Worm (Caenorhabditis elegans) whole organism, late embryonic: Measurements from ENCODE around the gene C32D5.7.

ENCODE experiments used
- C08G9.2 ChIP-seq: sonication (generic microtip); optimal IDR thresholded peaks from 2 replicates; lab custom pipeline; 2016; ENCODE audit warnings: mild to moderate bottlenecking, missing genetic modification characterization, moderate library complexity, missing compliant biosample characterization
- C38D4.7 ChIP-seq: fragments of 200-800 bp; sonication (Bioruptor generic); optimal IDR thresholded peaks from 2 replicates; lab custom pipeline; 2018; ENCODE audit warnings: mild to moderate bottlenecking, missing genetic modification characterization, moderate library complexity, missing compliant biosample characterization
- F13H6.1 ChIP-seq: sonication (generic microtip); optimal IDR thresholded peaks from 2 replicates; lab custom pipeline; 2016; ENCODE audit warnings: missing genetic modification characterization, missing compliant biosample characterization
- K02D7.2 ChIP-seq: sonication (generic microtip); optimal IDR thresholded peaks from 2 replicates; lab custom pipeline; 2017; ENCODE audit warnings: mild to moderate bottlenecking, missing genetic modification characterization, missing compliant biosample characterization
- K09A11.1 ChIP-seq: sonication (generic microtip); optimal IDR thresholded peaks from 2 replicates; lab custom pipeline; 2017; ENCODE audit warnings: antibody characterized with exemption, mild to moderate bottlenecking, missing genetic modification characterization, missing compliant biosample characterization; ENCODE audit not compliant: insufficient read depth
- T23F11.4 ChIP-seq: fragments of 200-800 bp; sonication (Bioruptor generic); optimal IDR thresholded peaks from 2 replicates; lab custom pipeline; 2018; ENCODE audit warnings: mild to moderate bottlenecking, missing genetic modification characterization, missing compliant biosample characterization
- ama-1 ChIP-seq: fragments of 150-350 bp; optimal IDR thresholded peaks from 2 replicates; lab custom pipeline; 2014
- ceh-14 ChIP-seq: sonication (generic microtip); optimal IDR thresholded peaks from 2 replicates; lab custom pipeline; 2016; ENCODE audit warnings: missing genotype, missing genetic modification characterization, missing compliant biosample characterization
- ceh-18 ChIP-seq: sonication (generic microtip); optimal IDR thresholded peaks from 2 replicates; lab custom pipeline; 2016; ENCODE audit warnings: missing genetic modification characterization, missing compliant biosample characterization
- ceh-19 ChIP-seq: fragments of 200-800 bp; sonication (Bioruptor generic); optimal IDR thresholded peaks from 2 replicates; lab custom pipeline; 2018; ENCODE audit warnings: mild to moderate bottlenecking, missing genetic modification characterization, missing compliant biosample characterization
- ceh-2 ChIP-seq: sonication (generic microtip); optimal IDR thresholded peaks from 2 replicates; lab custom pipeline; 2016; ENCODE audit warnings: missing genotype, missing genetic modification characterization, missing compliant biosample characterization
- ceh-24 ChIP-seq: sonication (generic microtip); optimal IDR thresholded peaks from 2 replicates; lab custom pipeline; 2016; ENCODE audit warnings: mild to moderate bottlenecking, missing genetic modification characterization, missing compliant biosample characterization
- ceh-30 ChIP-seq: fragments of 150-350 bp; optimal IDR thresholded peaks from 2 replicates; lab custom pipeline; 2014; ENCODE audit warnings: missing biosample characterization, missing genetic modification characterization
- ceh-31 ChIP-seq: sonication (generic microtip); optimal IDR thresholded peaks from 2 replicates; lab custom pipeline; 2016; ENCODE audit warnings: missing genetic modification characterization, missing compliant biosample characterization
- ceh-34 ChIP-seq: sonication (generic microtip); optimal IDR thresholded peaks from 2 replicates; lab custom pipeline; 2016; ENCODE audit warnings: mild to moderate bottlenecking, missing genetic modification characterization, missing compliant biosample characterization
- ceh-48 ChIP-seq: sonication (generic microtip); optimal IDR thresholded peaks from 2 replicates; lab custom pipeline; 2016; ENCODE audit warnings: missing genetic modification characterization, inconsistent platforms, missing compliant biosample characterization
- che-1 ChIP-seq: sonication (generic microtip); optimal IDR thresholded peaks from 2 replicates; lab custom pipeline; 2016; ENCODE audit warnings: mild to moderate bottlenecking, missing genetic modification characterization, missing compliant biosample characterization
- elt-2 ChIP-seq: sonication (generic microtip); optimal IDR thresholded peaks from 2 replicates; lab custom pipeline; 2016; ENCODE audit warnings: missing genetic modification reagents, missing genetic modification characterization, missing compliant biosample characterization
- elt-4 ChIP-seq: sonication (generic microtip); optimal IDR thresholded peaks from 2 replicates; lab custom pipeline; 2016; ENCODE audit warnings: missing genetic modification characterization, missing compliant biosample characterization
- ets-4 ChIP-seq: sonication (generic microtip); optimal IDR thresholded peaks from 2 replicates; lab custom pipeline; 2016; ENCODE audit warnings: missing genetic modification characterization, missing compliant biosample characterization
- eyg-1 ChIP-seq: sonication (generic microtip); optimal IDR thresholded peaks from 2 replicates; lab custom pipeline; 2016; ENCODE audit warnings: missing genotype, missing genetic modification characterization, missing compliant biosample characterization
- hlh-13 ChIP-seq: fragments of 200-800 bp; sonication (Bioruptor generic); optimal IDR thresholded peaks from 2 replicates; lab custom pipeline; 2018; ENCODE audit warnings: mild to moderate bottlenecking, missing genetic modification characterization, missing compliant biosample characterization
- hlh-15 ChIP-seq: sonication (generic microtip); optimal IDR thresholded peaks from 2 replicates; lab custom pipeline; 2016; ENCODE audit warnings: missing genetic modification characterization, missing compliant biosample characterization
- hlh-30 ChIP-seq: sonication (generic microtip); optimal IDR thresholded peaks from 2 replicates; lab custom pipeline; 2017; ENCODE audit warnings: antibody characterized with exemption, missing genetic modification characterization, missing compliant biosample characterization; ENCODE audit not compliant: insufficient read depth
- hlh-8 ChIP-seq: sonication (generic microtip); optimal IDR thresholded peaks from 2 replicates; lab custom pipeline; 2016; ENCODE audit warnings: missing genotype, missing genetic modification characterization, missing compliant biosample characterization
- lin-11 ChIP-seq: fragments of 200-800 bp; sonication (Bioruptor generic); optimal IDR thresholded peaks from 2 replicates; lab custom pipeline; 2018; ENCODE audit warnings: mild to moderate bottlenecking, missing genetic modification characterization, missing compliant biosample characterization
- madf-2 ChIP-seq: sonication (generic microtip); optimal IDR thresholded peaks from 2 replicates; lab custom pipeline; 2017; ENCODE audit warnings: missing genetic modification characterization, missing compliant biosample characterization
- mec-3 ChIP-seq: sonication (generic microtip); optimal IDR thresholded peaks from 2 replicates; lab custom pipeline; 2016; ENCODE audit warnings: borderline replicate concordance, missing genetic modification characterization, missing compliant biosample characterization
- nfya-1 ChIP-seq: sonication (generic microtip); optimal IDR thresholded peaks from 2 replicates; lab custom pipeline; 2017; ENCODE audit warnings: missing genetic modification characterization, mild to moderate bottlenecking, missing compliant biosample characterization, antibody characterized with exemption, moderate library complexity
- nhr-11 ChIP-seq: fragments of 150-350 bp; optimal IDR thresholded peaks from 2 replicates; lab custom pipeline; 2014; ENCODE audit warnings: missing biosample characterization, missing genetic modification characterization
- nhr-232 ChIP-seq: sonication (generic microtip); optimal IDR thresholded peaks from 2 replicates; lab custom pipeline; 2016; ENCODE audit warnings: missing genetic modification characterization, missing compliant biosample characterization
- npax-4 ChIP-seq: sonication (generic microtip); optimal IDR thresholded peaks from 2 replicates; lab custom pipeline; 2016; ENCODE audit warnings: missing genetic modification characterization, missing compliant biosample characterization
- pag-3 ChIP-seq: sonication (generic microtip); optimal IDR thresholded peaks from 2 replicates; lab custom pipeline; 2016; ENCODE audit warnings: missing compliant biosample characterization, missing genetic modification characterization, borderline replicate concordance
- pax-1 ChIP-seq: fragments of 150-350 bp; optimal IDR thresholded peaks from 2 replicates; lab custom pipeline; 2014; ENCODE audit warnings: missing biosample characterization, missing genetic modification characterization
- pha-2 ChIP-seq: sonication (generic microtip); optimal IDR thresholded peaks from 2 replicates; lab custom pipeline; 2017; ENCODE audit warnings: mild to moderate bottlenecking, missing genetic modification characterization, missing compliant biosample characterization
- pha-4 ChIP-seq: fragments of 150-350 bp; optimal IDR thresholded peaks from 2 replicates; lab custom pipeline; 2018; ENCODE audit warnings: missing biosample characterization, missing genetic modification reagents, missing genetic modification characterization
- ref-2 ChIP-seq: sonication (generic microtip); optimal IDR thresholded peaks from 2 replicates; lab custom pipeline; 2016; ENCODE audit warnings: missing genetic modification characterization, missing compliant biosample characterization
- rnt-1 ChIP-seq: sonication (generic microtip); optimal IDR thresholded peaks from 2 replicates; lab custom pipeline; 2016; ENCODE audit warnings: missing genetic modification characterization, missing compliant biosample characterization
- sdc-2 ChIP-seq: sonication (generic microtip); optimal IDR thresholded peaks from 2 replicates; lab custom pipeline; 2016; ENCODE audit warnings: missing genotype, missing genetic modification characterization, missing compliant biosample characterization
- syd-9 ChIP-seq: sonication (generic microtip); optimal IDR thresholded peaks from 2 replicates; lab custom pipeline; 2016; ENCODE audit warnings: mild to moderate bottlenecking, missing genetic modification characterization, moderate library complexity, missing compliant biosample characterization
- tbx-2 ChIP-seq: sonication (generic microtip); optimal IDR thresholded peaks from 2 replicates; lab custom pipeline; 2016; ENCODE audit warnings: missing genetic modification characterization, missing compliant biosample characterization
- unc-3 ChIP-seq, 2 experiments: fragments of 200-800 bp in 1 of 2; sonication (Bioruptor generic) in 1 of 2; sonication (generic microtip) in 1 of 2; conservative IDR thresholded peaks in 1 of 2; optimal IDR thresholded peaks in 1 of 2; 2 replicates each; pipeline versions ENCODE4 v1.3.6 to Lab custom; 2016 to 2022; ENCODE audit warnings: missing compliant biosample characterization in 2 of 2, missing genetic modification characterization in 2 of 2, missing genetic modification reagents in 1 of 2
- unc-86 ChIP-seq: sonication (generic microtip); optimal IDR thresholded peaks from 2 replicates; lab custom pipeline; 2016; ENCODE audit warnings: missing genetic modification characterization, missing compliant biosample characterization

C32D5.7 gene

DNA sequence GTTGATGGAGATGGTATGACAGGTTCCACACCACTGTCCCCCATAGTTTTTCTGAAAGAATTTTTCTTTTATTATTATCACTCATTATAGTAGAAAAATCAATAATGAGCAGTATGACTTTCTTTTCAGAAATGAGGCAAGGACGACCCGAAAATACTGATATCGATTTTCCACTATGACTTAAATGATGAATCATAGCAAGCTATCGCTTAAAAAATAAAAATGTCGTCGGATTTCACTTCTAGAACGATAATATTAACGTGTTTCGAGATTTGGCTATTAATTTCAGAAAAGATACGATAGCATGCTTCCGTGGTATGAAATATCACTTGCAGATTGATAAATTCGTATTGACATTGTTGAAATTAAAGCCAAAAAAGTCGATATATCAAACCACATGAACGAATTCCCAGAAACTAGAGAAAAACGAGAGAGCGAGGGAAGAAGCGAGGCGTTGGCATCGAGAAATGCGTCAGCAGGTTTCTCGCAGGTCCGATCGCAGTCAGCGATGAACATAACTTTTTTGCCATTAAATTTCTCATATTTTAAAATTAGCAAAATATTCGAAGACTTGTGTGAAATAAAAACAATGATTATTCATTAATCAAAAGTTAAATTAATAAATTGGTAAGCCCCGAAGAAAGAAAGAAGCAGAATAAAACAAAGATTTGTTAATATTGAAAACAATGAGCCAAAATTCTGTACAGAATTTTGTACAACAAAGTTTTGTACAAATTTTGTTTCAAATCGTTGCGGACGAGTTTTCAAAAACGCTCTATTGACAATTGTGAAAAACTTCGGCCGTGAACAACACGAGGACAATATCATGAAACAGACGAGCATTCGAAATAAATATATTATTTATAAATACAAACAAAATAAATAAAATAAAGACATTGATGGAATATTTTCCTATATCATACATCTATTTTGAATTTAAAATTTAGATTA lies 15.8 kb upstream of the C32D5.7 start, which contains the start of gene C32D5.11:
Gene C32D5.11 (minus strand): TSS at position 51 of the 951 bp plus-strand sequence.
- TF ChIP-seq ceh-14 (tag; lab: Kevin White, UChicago), result peak; percentile 36
- TF ChIP-seq nhr-232 (tag; lab: Kevin White, UChicago), result no peak
- no peak for TF ChIP-seq T23F11.4 (GFP tag; lab: Kevin White, UChicago)
- TF ChIP-seq elt-4, result no peak
- no peak for TF ChIP-seq mec-3
- TF ChIP-seq tbx-2, result peak; percentile 51
- no peak for TF ChIP-seq ceh-19 (GFP tag; lab: Kevin White, UChicago)
- TF ChIP-seq pag-3 (tag; lab: Kevin White, UChicago), result no peak
- peak; percentile 25 for TF ChIP-seq ceh-31 (tag; lab: Kevin White, UChicago)
- peak; percentile 23 for TF ChIP-seq ref-2 (tag; lab: Kevin White, UChicago)
- no peak for TF ChIP-seq pha-2 (tag; lab: Kevin White, UChicago)
- peak; percentile 42 for TF ChIP-seq ceh-18 (tag; lab: Kevin White, UChicago)
- TF ChIP-seq syd-9 (tag; lab: Kevin White, UChicago), result no peak
- TF ChIP-seq rnt-1 (tag; lab: Kevin White, UChicago), result no peak
- no peak for TF ChIP-seq K02D7.2 (tag; lab: Kevin White, UChicago)
- no peak for TF ChIP-seq lin-11
- no peak for TF ChIP-seq hlh-8 (tag; lab: Kevin White, UChicago)
- no peak for TF ChIP-seq ceh-2 (tag; lab: Kevin White, UChicago)
- no peak for TF ChIP-seq pha-4 (tag; lab: Kevin White, UChicago)
- TF ChIP-seq F13H6.1 (tag; lab: Kevin White, UChicago), result no peak
- 0 out of 2 replicates have a peak, but pooled peaks have one; percentile 13 for TF ChIP-seq unc-3 (GFP tag; conservative IDR thresholded peaks at IDR 0.05; lab: Robert Waterston, UW)
- no peak for TF ChIP-seq unc-3 (tag; optimal IDR thresholded peaks at IDR 0.05; lab: Kevin White, UChicago)
- no peak for TF ChIP-seq C38D4.7 (GFP tag; lab: Kevin White, UChicago)
- TF ChIP-seq ceh-24 (tag; lab: Kevin White, UChicago), result no peak
- no peak for TF ChIP-seq madf-2 (tag; lab: Kevin White, UChicago)
- peak; percentile 20 for TF ChIP-seq elt-2
- TF ChIP-seq ceh-30 (tag; lab: Kevin White, UChicago), result no peak
- TF ChIP-seq C08G9.2 (tag; lab: Kevin White, UChicago), result no peak
- TF ChIP-seq ets-4 (tag; lab: Kevin White, UChicago), result no peak
- TF ChIP-seq ceh-48 (tag; lab: Kevin White, UChicago), result peak; percentile 23
- TF ChIP-seq che-1 (tag; lab: Kevin White, UChicago), result no peak
- no peak for TF ChIP-seq hlh-15 (tag; lab: Kevin White, UChicago)
- no peak for TF ChIP-seq eyg-1 (tag; lab: Kevin White, UChicago)
- TF ChIP-seq hlh-30 (tag; lab: Kevin White, UChicago), result peak; percentile 38
- no peak for TF ChIP-seq ama-1
- TF ChIP-seq npax-4 (tag; lab: Kevin White, UChicago), result no peak
- TF ChIP-seq ceh-34 (tag; lab: Kevin White, UChicago), result peak; percentile 32
- TF ChIP-seq K09A11.1 (tag; lab: Kevin White, UChicago), result no peak
- no peak for TF ChIP-seq unc-86 (tag; lab: Kevin White, UChicago)
- TF ChIP-seq nhr-11, result no peak
- no peak for TF ChIP-seq sdc-2 (tag; lab: Kevin White, UChicago)
- peak; percentile 47 for TF ChIP-seq nfya-1 (tag; lab: Kevin White, UChicago)
- peak; percentile 55 for TF ChIP-seq pax-1 (tag; lab: Kevin White, UChicago)
- TF ChIP-seq hlh-13 (GFP tag; lab: Kevin White, UChicago), result no peak
